Worm (Caenorhabditis elegans): ENCODE results near the gene flr-1.

Gene flr-1

ce11 chrX:13412307-13412706 is 44.0 kb downstream of the flr-1 start:
- no peak for TF ChIP-seq unc-62 (GFP tag; optimal IDR thresholded peaks at IDR 0.05)

ce11 chrX:13411306-13411705 is 45.0 kb downstream of the flr-1 start:
- no peak for TF ChIP-seq unc-62 (GFP tag; optimal IDR thresholded peaks at IDR 0.05)

ce11 chrX:13409543-13409942 is 46.8 kb downstream of the flr-1 start, which contains the start of the genes cyp-13B1 and C29F7.1:
Gene cyp-13B1, minus strand, starts transcription at chrX:13409643.
Gene C29F7.1, plus strand, starts transcription at chrX:13409936.
- TF ChIP-seq unc-62 (GFP tag; optimal IDR thresholded peaks at IDR 0.05): no peak
